Fruit fly (Drosophila melanogaster) whole organism, prepupa: ENCODE results near the gene CG3764.
A peak's percentile ranks its signal among the peaks of the same experiment; 100 is the strongest.

ENCODE experiments used
- Blimp-1 ChIP-seq: fragments of 200-800 bp; sonication (Bioruptor generic); optimal IDR thresholded peaks from 3 replicates; lab custom pipeline; 2017; ENCODE audit warnings: missing biosample characterization, missing genetic modification characterization, mild to moderate bottlenecking, moderate library complexity, missing genetic modification reagents
- CG10669 ChIP-seq: fragments of 200-800 bp; sonication (Bioruptor generic); optimal IDR thresholded peaks from 3 replicates; lab custom pipeline; 2018; ENCODE audit warnings: missing biosample characterization, mild to moderate bottlenecking, missing genetic modification characterization, moderate library complexity
- CG11294 ChIP-seq: fragments of 200-800 bp; sonication (Bioruptor generic); IDR thresholded peaks from 2 replicates; pipeline ENCODE4 v1.3.6; 2022; ENCODE audit warnings: missing biosample characterization, missing genetic modification characterization
- CG11762 ChIP-seq: fragments of 200-800 bp; sonication (Bioruptor generic); optimal IDR thresholded peaks from 3 replicates; lab custom pipeline; 2016; ENCODE audit warnings: missing biosample characterization, missing genetic modification characterization; ENCODE audit not compliant: insufficient read depth
- CG16779 ChIP-seq: fragments of 200-800 bp; sonication (Bioruptor generic); optimal IDR thresholded peaks from 3 replicates; lab custom pipeline; 2017; ENCODE audit warnings: missing biosample characterization, mild to moderate bottlenecking, missing genetic modification characterization
- CG31627 ChIP-seq: fragments of 200-800 bp; sonication (Bioruptor generic); optimal IDR thresholded peaks from 3 replicates; lab custom pipeline; 2016; ENCODE audit warnings: missing biosample characterization, missing genetic modification characterization
- CG32006 ChIP-seq: fragments of 200-800 bp; sonication (Bioruptor generic); optimal IDR thresholded peaks from 3 replicates; lab custom pipeline; 2017; ENCODE audit warnings: missing biosample characterization, mild to moderate bottlenecking, missing genetic modification characterization
- CG3919 ChIP-seq: fragments of 200-800 bp; sonication (Bioruptor generic); optimal IDR thresholded peaks from 3 replicates; lab custom pipeline; 2016; ENCODE audit warnings: missing biosample characterization, missing genetic modification characterization
- CG4318 ChIP-seq: fragments of 200-800 bp; sonication (Bioruptor generic); optimal IDR thresholded peaks from 3 replicates; lab custom pipeline; 2017; ENCODE audit warnings: missing biosample characterization, mild to moderate bottlenecking, missing genetic modification characterization
- CG6792 ChIP-seq: fragments of 200-800 bp; sonication (Bioruptor generic); optimal IDR thresholded peaks from 3 replicates; lab custom pipeline; 2016; ENCODE audit warnings: missing biosample characterization, missing genetic modification characterization
- CG6808 ChIP-seq: fragments of 200-800 bp; sonication (Bioruptor generic); optimal IDR thresholded peaks from 3 replicates; lab custom pipeline; 2017; ENCODE audit warnings: missing biosample characterization, missing genetic modification characterization, mild to moderate bottlenecking, moderate library complexity, missing genetic modification reagents
- CG8632 ChIP-seq: fragments of 200-800 bp; sonication (Bioruptor generic); optimal IDR thresholded peaks from 3 replicates; lab custom pipeline; 2016; ENCODE audit warnings: missing biosample characterization, missing genetic modification characterization
- Eip75B ChIP-seq: fragments of 200-800 bp; sonication (Bioruptor generic); optimal IDR thresholded peaks from 3 replicates; lab custom pipeline; 2016; ENCODE audit warnings: missing biosample characterization, missing genetic modification characterization
- Eip78C ChIP-seq: fragments of 200-800 bp; sonication (Bioruptor generic); peaks from one replicate; lab custom pipeline; 2016; ENCODE audit warnings: missing biosample characterization, missing genetic modification characterization
- Eip93F ChIP-seq: fragments of 200-800 bp; sonication (Bioruptor generic); optimal IDR thresholded peaks from 2 replicates; lab custom pipeline; 2016; ENCODE audit warnings: missing biosample characterization, mild to moderate bottlenecking, missing genetic modification characterization
- Hr4 ChIP-seq: fragments of 200-800 bp; sonication (Bioruptor generic); optimal IDR thresholded peaks from 3 replicates; lab custom pipeline; 2016; ENCODE audit warnings: missing biosample characterization, missing genetic modification characterization
- Lpt ChIP-seq: fragments of 200-800 bp; sonication (Bioruptor generic); optimal IDR thresholded peaks from 3 replicates; lab custom pipeline; 2016; ENCODE audit warnings: missing biosample characterization, missing genetic modification characterization
- OdsH ChIP-seq: fragments of 200-800 bp; sonication (Bioruptor generic); optimal IDR thresholded peaks from 3 replicates; lab custom pipeline; 2016; ENCODE audit warnings: missing biosample characterization, missing genetic modification characterization
- Smox ChIP-seq: fragments of 200-800 bp; sonication (Bioruptor generic); optimal IDR thresholded peaks from 3 replicates; lab custom pipeline; 2016; ENCODE audit warnings: missing biosample characterization, missing genetic modification characterization
- Sox14 ChIP-seq: fragments of 200-800 bp; sonication (Bioruptor generic); optimal IDR thresholded peaks from 3 replicates; lab custom pipeline; 2016; ENCODE audit warnings: missing biosample characterization, missing genetic modification characterization
- dac ChIP-seq: fragments of 200-800 bp; sonication (Bioruptor generic); optimal IDR thresholded peaks from 2 replicates; lab custom pipeline; 2017; ENCODE audit warnings: missing biosample characterization, mild to moderate bottlenecking, missing genetic modification characterization
- dsx ChIP-seq: fragments of 200-800 bp; optimal IDR thresholded peaks from 3 replicates; lab custom pipeline; 2019; ENCODE audit warnings: missing biosample characterization, mild to moderate bottlenecking, missing genetic modification characterization, moderate library complexity; ENCODE audit not compliant: poor library complexity, severe bottlenecking
- eg ChIP-seq: fragments of 200-800 bp; sonication (Bioruptor generic); IDR thresholded peaks from 3 replicates; pipeline ENCODE4 v1.3.6; 2022; ENCODE audit warnings: missing biosample characterization, missing genetic modification characterization
- fd59A ChIP-seq: fragments of 200-800 bp; sonication (Bioruptor generic); optimal IDR thresholded peaks from 2 replicates; lab custom pipeline; 2017; ENCODE audit warnings: missing biosample characterization, mild to moderate bottlenecking, missing genetic modification characterization, missing genetic modification reagents
- fd85E ChIP-seq: fragments of 200-800 bp; sonication (Bioruptor generic); optimal IDR thresholded peaks from 3 replicates; lab custom pipeline; 2016; ENCODE audit warnings: missing biosample characterization, missing genetic modification characterization
- fkh ChIP-seq: fragments of 200-800 bp; sonication (Bioruptor generic); optimal IDR thresholded peaks from 3 replicates; lab custom pipeline; 2017; ENCODE audit warnings: missing biosample characterization, mild to moderate bottlenecking, missing genetic modification characterization, moderate library complexity
- net ChIP-seq: fragments of 200-800 bp; sonication (Bioruptor generic); optimal IDR thresholded peaks from 3 replicates; lab custom pipeline; 2016; ENCODE audit warnings: missing biosample characterization, missing genetic modification characterization
- pdm3 ChIP-seq: fragments of 200-800 bp; sonication (Bioruptor generic); optimal IDR thresholded peaks from 3 replicates; lab custom pipeline; 2016; ENCODE audit warnings: missing biosample characterization, missing genetic modification characterization
- spab ChIP-seq: fragments of 200-800 bp; sonication (Bioruptor generic); optimal IDR thresholded peaks from 2 replicates; lab custom pipeline; 2017; ENCODE audit warnings: missing biosample characterization, mild to moderate bottlenecking, missing genetic modification characterization, missing genetic modification reagents
- ss ChIP-seq, 2 experiments: fragments of 200-800 bp; sonication (Bioruptor generic); optimal IDR thresholded peaks; 2 replicates in 1 of 2; 3 replicates in 1 of 2; lab custom pipeline; 2017 to 2018; ENCODE audit warnings: mild to moderate bottlenecking in 2 of 2, missing biosample characterization in 2 of 2, missing genetic modification characterization in 2 of 2, moderate library complexity in 1 of 2
- svp ChIP-seq: fragments of 200-800 bp; sonication (Bioruptor generic); peaks from one replicate; lab custom pipeline; 2016; ENCODE audit warnings: missing biosample characterization, missing genetic modification characterization
- topi ChIP-seq: fragments of 200-800 bp; sonication (Bioruptor generic); optimal IDR thresholded peaks from 3 replicates; lab custom pipeline; 2016; ENCODE audit warnings: missing biosample characterization, missing genetic modification characterization
- vri ChIP-seq: fragments of 200-800 bp; sonication (Bioruptor generic); optimal IDR thresholded peaks from 3 replicates; lab custom pipeline; 2016; ENCODE audit warnings: missing biosample characterization, mild to moderate bottlenecking, missing genetic modification characterization

CG3764 gene

dm6 chr3L:16986062-16987013 lies 26.0 kb downstream of the CG3764 start (continued):
- TF ChIP-seq CG11294 (GFP tag; lab: Robert Waterston, UW) (peak; percentile 75), fd85E (GFP tag; lab: Kevin White, UChicago) (no peak), net (GFP tag; lab: Kevin White, UChicago) (peak; percentile 89), Smox (GFP tag; lab: Kevin White, UChicago) (peak; percentile 81), CG31627 (GFP tag; lab: Kevin White, UChicago) (peak; percentile 70), CG6808 (peak; percentile 86), ss (GFP tag; optimal IDR thresholded peaks at IDR 0.05; lab: Kevin White, UChicago) (peak; percentile 63 to 71), Eip93F (peak; percentile 23), fkh (GFP tag; lab: Kevin White, UChicago) (no peak), CG32006 (GFP tag; lab: Kevin White, UChicago) (peak; percentile 93), Sox14 (GFP tag; lab: Kevin White, UChicago) (peak; percentile 80), fd59A (GFP tag; lab: Kevin White, UChicago) (peak; percentile 75), svp (GFP tag; lab: Kevin White, UChicago) (peak; percentile 93), dac (peak; percentile 58), pdm3 (GFP tag; lab: Kevin White, UChicago) (peak; percentile 77), dsx (GFP tag; lab: Kevin White, UChicago) (peak; percentile 52), CG8632 (GFP tag; lab: Kevin White, UChicago) (peak; percentile 66), CG11762 (peak; percentile 57), CG10669 (GFP tag; lab: Kevin White, UChicago) (peak; percentile 72), CG4318 (GFP tag; lab: Kevin White, UChicago) (peak; percentile 86), CG3919 (peak; percentile 83), OdsH (GFP tag; lab: Kevin White, UChicago) (peak; percentile 82), Eip75B (GFP tag; lab: Kevin White, UChicago) (peak; percentile 84), CG16779 (tag; lab: Kevin White, UChicago) (peak; percentile 31), spab (GFP tag; lab: Kevin White, UChicago) (peak; percentile 83)

dm6 chr3L:16985578-16985977 lies 26.8 kb downstream of the CG3764 start:
- TF ChIP-seq Blimp-1 (GFP tag; lab: Kevin White, UChicago) (peak; percentile 96), fkh (GFP tag; lab: Kevin White, UChicago) (peak; percentile 40), OdsH (GFP tag; lab: Kevin White, UChicago) (no peak), eg (no peak), Lpt (no peak), topi (GFP tag; lab: Kevin White, UChicago) (no peak)

- peak; percentile 2 for TF ChIP-seq Eip93F
- no peak for TF ChIP-seq CG32006 (GFP tag; lab: Kevin White, UChicago)
- no peak for TF ChIP-seq Hr4
- no peak for TF ChIP-seq topi (GFP tag; lab: Kevin White, UChicago)
- TF ChIP-seq CG6792 = peak; percentile 0
- no peak for TF ChIP-seq CG3919
Measured at dm6 chr3L:16984813-16985387, 27.5 kb downstream of the CG3764 start.

- TF ChIP-seq vri (peak; percentile 91), Eip93F (peak; percentile 37), svp (GFP tag; lab: Kevin White, UChicago) (peak; percentile 84), Eip78C (GFP tag; lab: Kevin White, UChicago) (peak; percentile 43), pdm3 (GFP tag; lab: Kevin White, UChicago) (no peak)
Measured at dm6 chr3L:16984042-16984441, 28.3 kb downstream of the CG3764 start.
